Fruit fly (Drosophila melanogaster) whole organism, embryonic: ENCODE measurements around the gene MED15.

Experiments used
- Ada2b ChIP-seq: fragments of 200-800 bp; sonication (Bioruptor generic); IDR thresholded peaks from 2 replicates; pipeline ENCODE4 v1.3.6; 2022; ENCODE audit warnings: missing biosample characterization, missing genetic modification characterization
- BEAF-32 ChIP-seq: fragments of 200-800 bp; sonication (Bioruptor generic); optimal IDR thresholded peaks from 3 replicates; lab custom pipeline; 2017; ENCODE audit warnings: missing biosample characterization, missing genetic modification characterization, mild to moderate bottlenecking, moderate library complexity, missing genetic modification reagents
- CG10654 ChIP-seq: fragments of 200-800 bp; sonication (Bioruptor generic); optimal IDR thresholded peaks from 2 replicates; lab custom pipeline; 2016; ENCODE audit warnings: missing biosample characterization, missing genetic modification characterization
- CG11456 ChIP-seq: fragments of 200-800 bp; sonication (Bioruptor generic); IDR thresholded peaks from 3 replicates; pipeline ENCODE4 v1.3.6; 2022; ENCODE audit warnings: missing biosample characterization, missing genetic modification characterization
- CG12155 ChIP-seq: fragments of 200-800 bp; sonication (Bioruptor generic); optimal IDR thresholded peaks from 3 replicates; lab custom pipeline; 2016; ENCODE audit warnings: missing biosample characterization, missing genetic modification characterization
- CG15269 ChIP-seq: fragments of 200-800 bp; sonication (Bioruptor generic); optimal IDR thresholded peaks from 2 replicates; lab custom pipeline; 2018; ENCODE audit warnings: missing biosample characterization, mild to moderate bottlenecking, missing genetic modification characterization, moderate library complexity
- CG15601 ChIP-seq: fragments of 200-800 bp; sonication (Bioruptor generic); optimal IDR thresholded peaks from 3 replicates; lab custom pipeline; 2019; ENCODE audit warnings: missing biosample characterization, mild to moderate bottlenecking, missing genetic modification characterization, moderate library complexity
- CG17186 ChIP-seq: fragments of 200-800 bp; sonication (Bioruptor generic); optimal IDR thresholded peaks from 3 replicates; lab custom pipeline; 2017; ENCODE audit warnings: missing biosample characterization, missing genetic modification reagents, missing genetic modification characterization
- CG17912 ChIP-seq: fragments of 200-800 bp; sonication (Bioruptor generic); optimal IDR thresholded peaks from 2 replicates; lab custom pipeline; 2018; ENCODE audit warnings: missing biosample characterization, mild to moderate bottlenecking, missing genetic modification characterization
- CG18011 ChIP-seq: fragments of 200-800 bp; sonication (Bioruptor generic); optimal IDR thresholded peaks from 2 replicates; lab custom pipeline; 2017; ENCODE audit warnings: missing biosample characterization, missing genetic modification characterization, mild to moderate bottlenecking, moderate library complexity, missing genotype
- CG2202 ChIP-seq: fragments of 200-800 bp; sonication (Bioruptor generic); optimal IDR thresholded peaks from 2 replicates; lab custom pipeline; 2018; ENCODE audit warnings: missing biosample characterization, mild to moderate bottlenecking, missing genetic modification characterization
- CG4282 ChIP-seq: fragments of 200-800 bp; sonication (Bioruptor generic); optimal IDR thresholded peaks from 2 replicates; lab custom pipeline; 2016; ENCODE audit warnings: missing biosample characterization, missing genetic modification characterization
- CG4404 ChIP-seq: fragments of 200-800 bp; sonication (Bioruptor generic); IDR thresholded peaks from 2 replicates; pipeline ENCODE4 v1.3.6; 2022; ENCODE audit warnings: missing biosample characterization, missing genetic modification characterization
- CG6272 ChIP-seq: fragments of 200-800 bp; sonication (Bioruptor generic); IDR thresholded peaks from 2 replicates; pipeline ENCODE4 v1.3.6; 2022; ENCODE audit warnings: missing biosample characterization, missing genetic modification characterization
- CG7271 ChIP-seq: fragments of 200-800 bp; sonication (Bioruptor generic); optimal IDR thresholded peaks from 2 replicates; lab custom pipeline; 2018; ENCODE audit warnings: missing biosample characterization, mild to moderate bottlenecking, missing genetic modification characterization, moderate library complexity
- CG7745 ChIP-seq: fragments of 200-800 bp; sonication (Bioruptor generic); optimal IDR thresholded peaks from 2 replicates; lab custom pipeline; 2018; ENCODE audit warnings: missing biosample characterization, mild to moderate bottlenecking, missing genetic modification characterization, moderate library complexity
- CG7963 ChIP-seq: fragments of 200-800 bp; sonication (Bioruptor generic); IDR thresholded peaks from 3 replicates; pipeline ENCODE4 v1.3.6; 2022; ENCODE audit warnings: missing biosample characterization, missing genetic modification characterization; ENCODE audit not compliant: partially characterized antibody
- CG8388 ChIP-seq: fragments of 200-800 bp; sonication (Bioruptor generic); optimal IDR thresholded peaks from 2 replicates; lab custom pipeline; 2019; ENCODE audit warnings: missing biosample characterization, mild to moderate bottlenecking, missing genetic modification characterization, moderate library complexity
- CG8944 ChIP-seq: fragments of 200-800 bp; sonication (Bioruptor generic); optimal IDR thresholded peaks from 3 replicates; lab custom pipeline; 2016; ENCODE audit warnings: missing biosample characterization, missing genetic modification characterization
- Dfd ChIP-seq, 2 experiments: fragments of >200 bp; optimal IDR thresholded peaks; 2 replicates each; lab custom pipeline; 2017; ENCODE audit warnings: missing biosample characterization in 2 of 2, missing genetic modification characterization in 2 of 2
- Dp ChIP-seq: fragments of 200-800 bp; sonication (Bioruptor generic); optimal IDR thresholded peaks from 2 replicates; lab custom pipeline; 2018; ENCODE audit warnings: missing biosample characterization, mild to moderate bottlenecking, missing genetic modification characterization, moderate library complexity
- Eip74EF ChIP-seq, 2 experiments: fragments of 200-800 bp in 1 of 2; fragments of >200 bp in 1 of 2; sonication (Bioruptor generic) in 1 of 2; optimal IDR thresholded peaks; 2 replicates each; lab custom pipeline; 2017 to 2019; ENCODE audit warnings: missing biosample characterization in 2 of 2, missing genetic modification characterization in 2 of 2, mild to moderate bottlenecking in 1 of 2, moderate library complexity in 1 of 2
- GATAe ChIP-seq: fragments of 200-800 bp; sonication (Bioruptor generic); conservative IDR thresholded peaks from 2 replicates; pipeline ENCODE4 v1.3.6; 2022; ENCODE audit warnings: missing biosample characterization, missing genetic modification characterization
- HLH3B ChIP-seq: fragments of 200-800 bp; sonication (Bioruptor generic); IDR thresholded peaks from 2 replicates; pipeline ENCODE4 v1.3.6; 2022; ENCODE audit warnings: missing biosample characterization, missing genetic modification characterization
- HmgZ ChIP-seq: fragments of 200-800 bp; sonication (Bioruptor generic); optimal IDR thresholded peaks from 2 replicates; lab custom pipeline; 2018; ENCODE audit warnings: missing biosample characterization, mild to moderate bottlenecking, missing genetic modification characterization
- Myb ChIP-seq: fragments of 200-800 bp; sonication (Bioruptor generic); optimal IDR thresholded peaks from 2 replicates; lab custom pipeline; 2016; ENCODE audit warnings: missing biosample characterization, missing genetic modification characterization
- Oaz ChIP-seq: fragments of 200-800 bp; sonication (Bioruptor generic); IDR thresholded peaks from 2 replicates; pipeline ENCODE4 v1.3.6; 2022; ENCODE audit warnings: missing biosample characterization, missing genetic modification characterization
- Sry-δ ChIP-seq: fragments of 200-800 bp; sonication (Bioruptor generic); optimal IDR thresholded peaks from 2 replicates; lab custom pipeline; 2016; ENCODE audit warnings: missing biosample characterization, missing genetic modification characterization
- Ssrp ChIP-seq: fragments of 200-800 bp; sonication (Bioruptor generic); optimal IDR thresholded peaks from 2 replicates; lab custom pipeline; 2018; ENCODE audit warnings: missing biosample characterization, mild to moderate bottlenecking, missing genetic modification characterization, moderate library complexity
- Trl ChIP-seq, 3 experiments: fragments of >200 bp in 2 of 3; fragments of 200-800 bp in 1 of 3; sonication (Bioruptor generic) in 1 of 3; optimal IDR thresholded peaks; 2 replicates in 1 of 3; 3 replicates in 2 of 3; lab custom pipeline; 2016 to 2017; ENCODE audit warnings: missing biosample characterization in 1 of 3, missing genetic modification characterization in 1 of 3
- Xbp1 ChIP-seq: fragments of 200-800 bp; sonication (Bioruptor generic); optimal IDR thresholded peaks from 3 replicates; lab custom pipeline; 2016; ENCODE audit warnings: missing biosample characterization, mild to moderate bottlenecking, missing genetic modification characterization
- bowl ChIP-seq: fragments of 200-800 bp; sonication (Bioruptor generic); IDR thresholded peaks from 2 replicates; pipeline ENCODE4 v1.3.6; 2022; ENCODE audit warnings: missing biosample characterization, missing genetic modification characterization
- bsh ChIP-seq, 2 experiments: fragments of 200-800 bp; sonication (Bioruptor generic); optimal IDR thresholded peaks; 2 replicates each; lab custom pipeline; 2017 to 2018; ENCODE audit warnings: mild to moderate bottlenecking in 2 of 2, missing biosample characterization in 2 of 2, missing genetic modification characterization in 2 of 2, moderate library complexity in 1 of 2
- cato ChIP-seq: fragments of 200-800 bp; sonication (Bioruptor generic); optimal IDR thresholded peaks from 2 replicates; lab custom pipeline; 2016; ENCODE audit warnings: missing biosample characterization, missing genetic modification characterization, borderline replicate concordance
- crol ChIP-seq: fragments of 200-800 bp; sonication (Bioruptor generic); IDR thresholded peaks from 2 replicates; pipeline ENCODE4 v1.3.6; 2022; ENCODE audit warnings: missing biosample characterization, missing genetic modification characterization
- gro ChIP-seq: fragments of 200-800 bp; sonication (Bioruptor generic); optimal IDR thresholded peaks from 2 replicates; lab custom pipeline; 2016; ENCODE audit warnings: missing biosample characterization, missing genetic modification characterization
- h ChIP-seq: fragments of >200 bp; optimal IDR thresholded peaks from 2 replicates; lab custom pipeline; 2017
- ind ChIP-seq: fragments of 200-800 bp; sonication (Bioruptor generic); optimal IDR thresholded peaks from 3 replicates; lab custom pipeline; 2016; ENCODE audit warnings: missing biosample characterization, missing genetic modification characterization
- jumu ChIP-seq: fragments of 200-800 bp; sonication (Bioruptor generic); optimal IDR thresholded peaks from 3 replicates; lab custom pipeline; 2016; ENCODE audit warnings: missing biosample characterization, missing genetic modification characterization
- oc ChIP-seq: fragments of 200-800 bp; sonication (Bioruptor generic); optimal IDR thresholded peaks from 2 replicates; lab custom pipeline; 2018; ENCODE audit warnings: missing biosample characterization, mild to moderate bottlenecking, missing genetic modification characterization, moderate library complexity
- onecut ChIP-seq: fragments of 200-800 bp; sonication (Bioruptor generic); IDR thresholded peaks from 2 replicates; pipeline ENCODE4 v1.3.6; 2022; ENCODE audit warnings: missing biosample characterization, missing genetic modification characterization
- org-1 ChIP-seq: fragments of 200-800 bp; sonication (Bioruptor generic); optimal IDR thresholded peaks from 2 replicates; lab custom pipeline; 2017; ENCODE audit warnings: missing biosample characterization, missing genetic modification characterization
- prd ChIP-seq, 3 experiments: fragments of >200 bp in 2 of 3; fragments of 200-800 bp in 1 of 3; sonication (Bioruptor generic) in 1 of 3; optimal IDR thresholded peaks in 2 of 3; IDR thresholded peaks in 1 of 3; 2 replicates in 2 of 3; 3 replicates in 1 of 3; pipeline versions ENCODE4 v1.3.6 to Lab custom; 2017 to 2022; ENCODE audit warnings: missing biosample characterization in 1 of 3, missing genetic modification characterization in 1 of 3
- row ChIP-seq: fragments of 200-800 bp; sonication (Bioruptor generic); IDR thresholded peaks from 3 replicates; pipeline ENCODE4 v1.3.6; 2022; ENCODE audit warnings: missing biosample characterization, missing genetic modification characterization
- shn ChIP-seq: fragments of 200-800 bp; sonication (Bioruptor generic); optimal IDR thresholded peaks from 3 replicates; lab custom pipeline; 2016; ENCODE audit warnings: missing biosample characterization, missing genetic modification characterization
- sqz ChIP-seq: fragments of 200-800 bp; sonication (Bioruptor generic); optimal IDR thresholded peaks from 3 replicates; lab custom pipeline; 2018; ENCODE audit warnings: missing biosample characterization, mild to moderate bottlenecking, missing genetic modification characterization
- tio ChIP-seq: fragments of 200-800 bp; sonication (Bioruptor generic); optimal IDR thresholded peaks from 2 replicates; lab custom pipeline; 2017; ENCODE audit warnings: missing biosample characterization, missing genetic modification characterization, inconsistent platforms
- zf30C ChIP-seq: fragments of 200-800 bp; sonication (Bioruptor generic); optimal IDR thresholded peaks from 3 replicates; lab custom pipeline; 2018; ENCODE audit warnings: missing biosample characterization, mild to moderate bottlenecking, missing genetic modification characterization

Gene MED15

dm6 chr2L:468745-469358, 4.0 kb upstream of the MED15 start (continued):
- TF ChIP-seq CG7745 (no peak), GATAe (GFP tag; lab: Robert Waterston, UW) (peak; percentile 13; the same call in 1 of the 2 replicates), HLH3B (peak; percentile 81), Sry-δ (GFP tag; lab: Kevin White, UChicago) (peak; percentile 15), onecut (GFP tag; lab: Robert Waterston, UW) (peak; percentile 58), cato (GFP tag; lab: Kevin White, UChicago) (peak; percentile 39), zf30C (peak; percentile 10), CG10654 (GFP tag; lab: Kevin White, UChicago) (peak; percentile 62), CG2202 (tag; lab: Kevin White, UChicago) (no peak), HmgZ (tag; lab: Kevin White, UChicago) (peak; percentile 50), Oaz (GFP tag; lab: Robert Waterston, UW) (peak; percentile 43), prd (optimal IDR thresholded peaks at IDR 0.05; lab: Kevin White, UChicago) (no peak), prd (GFP tag; IDR thresholded peaks at IDR 0.05; lab: Robert Waterston, UW) (peak; percentile 82), Ada2b (peak; percentile 52; the same call in 1 of the 2 replicates), sqz (peak; percentile 45), Myb (GFP tag; lab: Kevin White, UChicago) (peak; percentile 66), CG15269 (tag; lab: Kevin White, UChicago) (peak; percentile 77), CG17186 (peak; percentile 35), oc (tag; lab: Kevin White, UChicago) (peak; percentile 81), CG8388 (GFP tag; lab: Kevin White, UChicago) (peak; percentile 68), Ssrp (tag; lab: Kevin White, UChicago) (peak; percentile 76), CG12155 (GFP tag; lab: Kevin White, UChicago) (peak; percentile 70), h (lab: Kevin White, UChicago) (no peak), CG8944 (GFP tag; lab: Kevin White, UChicago) (peak; percentile 58), CG18011 (GFP tag; lab: Kevin White, UChicago) (peak; percentile 18), CG4404 (GFP tag; lab: Robert Waterston, UW) (no peak), CG7963 (no peak), bsh (GFP tag; optimal IDR thresholded peaks at IDR 0.05; lab: Kevin White, UChicago) (peak; percentile 65 to 79), org-1 (GFP tag; lab: Kevin White, UChicago) (peak; percentile 80), CG17912 (no peak), crol (GFP tag; lab: Robert Waterston, UW) (0 out of 2 replicates have a peak, but pooled peaks have one; percentile 12), gro (peak; percentile 82), Eip74EF (GFP tag; optimal IDR thresholded peaks at IDR 0.05; lab: Kevin White, UChicago) (peak in 1 of 2 experiments; percentile 65), tio (GFP tag; lab: Kevin White, UChicago) (peak; percentile 55), Dp (GFP tag; lab: Kevin White, UChicago) (no peak), ind (GFP tag; lab: Kevin White, UChicago) (peak; percentile 70), CG7271 (tag; lab: Kevin White, UChicago) (no peak), CG11456 (GFP tag; lab: Robert Waterston, UW) (peak; percentile 64; the same call in 2 of the 3 replicates), Dfd (GFP tag; optimal IDR thresholded peaks at IDR 0.05; lab: Kevin White, UChicago) (no peak), Trl (optimal IDR thresholded peaks at IDR 0.05; lab: Kevin White, UChicago) (no peak), Trl (GFP tag; optimal IDR thresholded peaks at IDR 0.05; lab: Kevin White, UChicago) (peak; percentile 57), Xbp1 (peak; percentile 72), BEAF-32 (no peak), shn (peak; percentile 53), CG15601 (tag; lab: Kevin White, UChicago) (peak; percentile 66), CG6272 (GFP tag; lab: Robert Waterston, UW) (0 out of 2 replicates have a peak, but pooled peaks have one; percentile 13), CG4282 (GFP tag; lab: Kevin White, UChicago) (peak; percentile 45), row (GFP tag; lab: Robert Waterston, UW) (peak; percentile 76), jumu (GFP tag; lab: Kevin White, UChicago) (peak; percentile 69), bowl (peak; percentile 40; the same call in 1 of the 2 replicates)
